Fruit fly (Drosophila melanogaster) whole organism, larva: ENCODE measurements around the gene CG6938.

ENCODE experiments used
- noc ChIP-seq: fragments of 200-800 bp; sonication (Bioruptor generic); optimal IDR thresholded peaks from 3 replicates; lab custom pipeline; 2019; ENCODE audit warnings: missing biosample characterization, mild to moderate bottlenecking, missing genetic modification characterization, moderate library complexity

Gene CG6938

dm6 chr3L:12036658-12037057 lies 52.0 kb downstream of the CG6938 start:
- no peak for TF ChIP-seq noc

- no peak for TF ChIP-seq noc
Observed at dm6 chr3L:12037449-12038163, 52.9 kb downstream of the CG6938 start.

- TF ChIP-seq noc = no peak
Observed at dm6 chr3L:12039084-12039483, 54.4 kb downstream of the CG6938 start.
